Worm (Caenorhabditis elegans): ENCODE data around the gene str-177.
A peak's percentile ranks its signal among the peaks of the same experiment; 100 is the strongest.

DNA sequence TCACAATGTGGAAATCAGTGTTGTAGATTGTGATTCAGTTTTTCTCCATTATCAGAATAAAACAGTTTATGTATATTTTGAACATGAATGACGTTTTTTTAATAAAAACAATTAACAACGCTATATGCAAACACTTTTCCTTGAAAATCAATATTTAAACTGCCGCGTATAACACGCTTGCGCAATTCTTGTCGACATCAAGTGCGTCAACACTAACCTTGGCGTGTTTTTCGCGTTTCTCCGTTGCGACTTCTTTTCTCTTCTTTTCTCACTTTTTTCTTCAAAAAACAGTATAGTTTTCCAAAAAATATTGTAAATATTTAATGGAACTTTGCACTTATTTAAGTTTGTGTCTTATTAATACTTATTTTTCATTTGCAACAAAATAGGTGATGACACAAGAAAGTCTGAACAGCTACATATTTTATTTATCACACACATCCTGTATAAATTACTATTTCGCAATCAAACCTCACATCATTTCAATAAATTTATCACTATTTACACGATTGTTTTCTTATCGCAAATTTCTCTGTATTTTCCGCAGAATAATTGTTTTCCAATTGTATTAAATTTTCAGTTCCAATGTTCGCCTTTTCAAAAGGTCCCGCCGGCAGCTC lies 23.5 kb downstream of the str-177 start, which contains the start of gene spas-1:
- TF ChIP-seq cog-1 (tag; optimal IDR thresholded peaks at IDR 0.05) (peak; percentile 68), ztf-23 (GFP tag; IDR thresholded peaks at IDR 0.05) (peak; percentile 72; the same call in 1 of the 2 replicates), tab-1 (GFP tag; IDR thresholded peaks at IDR 0.05) (peak; percentile 78), klf-2 (GFP tag; conservative IDR thresholded peaks at IDR 0.05) (no peak), flt-1 (GFP tag; IDR thresholded peaks at IDR 0.05) (no peak; the same call in 1 of the 2 replicates), med-1 (GFP tag; optimal IDR thresholded peaks at IDR 0.05; ENCODE audit: insufficient read depth) (peak; percentile 6), T22C8.4 (GFP tag; IDR thresholded peaks at IDR 0.05) (peak; percentile 78), ztf-29 (GFP tag; IDR thresholded peaks at IDR 0.05) (no peak)
